Worm (Caenorhabditis elegans): ENCODE measurements around the gene T19D12.4.

T19D12.4 gene

DNA sequence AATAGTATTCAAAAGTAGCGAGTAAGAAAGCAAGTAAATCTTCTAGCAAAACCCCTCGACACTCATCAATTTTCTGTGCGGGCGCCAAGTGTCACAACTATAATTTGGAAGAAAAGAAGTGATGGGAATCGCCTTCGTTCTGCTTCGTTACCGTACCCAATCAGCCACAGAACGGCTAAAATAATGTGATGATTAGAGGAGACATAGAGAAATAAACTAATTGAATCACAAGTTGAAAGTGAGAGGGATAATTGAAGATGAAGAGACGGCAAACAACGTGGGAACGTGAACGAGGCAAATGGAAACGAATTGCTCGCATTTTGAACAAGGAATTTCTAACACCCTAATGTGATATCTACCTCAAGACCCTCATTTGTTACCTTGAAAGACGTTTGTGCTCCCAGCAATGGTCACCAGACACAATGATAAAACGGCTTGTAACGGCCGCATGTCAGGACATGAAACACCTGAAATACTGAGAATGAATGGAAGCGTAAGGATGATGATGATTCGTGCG lies 11.8 kb downstream of the T19D12.4 start, which contains the start of gene T19D12.6:
Gene T19D12.6, minus strand, starts transcription at position 467 of the 517 bp plus-strand sequence.
- TF ChIP-seq mdl-1 (tag; optimal IDR thresholded peaks at IDR 0.05) (no peak), nhr-25 (tag; optimal IDR thresholded peaks at IDR 0.05) (no peak), blmp-1 (tag; optimal IDR thresholded peaks at IDR 0.05; ENCODE audit: insufficient read depth) (no peak), mab-5 (tag; optimal IDR thresholded peaks at IDR 0.05) (no peak), sma-3 (GFP tag; optimal IDR thresholded peaks at IDR 0.05) (no peak), Y55F3AM.14 (GFP tag; optimal IDR thresholded peaks at IDR 0.05) (no peak), nhr-12 (tag; optimal IDR thresholded peaks at IDR 0.05) (no peak), ZK546.5 (tag; optimal IDR thresholded peaks at IDR 0.05) (no peak)

DNA sequence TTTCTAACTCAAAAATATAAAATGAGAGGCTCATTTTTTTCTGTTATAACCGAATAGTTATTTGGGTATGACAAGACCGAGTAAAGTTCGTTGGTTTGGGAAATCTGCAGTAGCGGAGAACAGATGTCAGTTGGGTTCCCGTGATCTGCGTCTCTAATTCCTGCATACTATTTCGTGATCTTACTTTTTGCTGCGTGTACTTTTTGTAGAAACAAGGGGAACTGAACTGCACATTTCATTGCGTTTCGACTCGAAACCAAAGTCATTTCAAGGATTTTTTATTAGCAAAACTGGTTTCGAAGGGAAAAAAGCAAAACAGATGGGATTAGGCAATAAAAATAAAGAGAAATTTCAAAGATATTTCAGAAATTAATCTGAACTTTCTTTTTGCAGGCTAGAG lies 16.0 kb downstream of the T19D12.4 start:
- TF ChIP-seq nhr-6 (tag; optimal IDR thresholded peaks at IDR 0.05): no peak

DNA sequence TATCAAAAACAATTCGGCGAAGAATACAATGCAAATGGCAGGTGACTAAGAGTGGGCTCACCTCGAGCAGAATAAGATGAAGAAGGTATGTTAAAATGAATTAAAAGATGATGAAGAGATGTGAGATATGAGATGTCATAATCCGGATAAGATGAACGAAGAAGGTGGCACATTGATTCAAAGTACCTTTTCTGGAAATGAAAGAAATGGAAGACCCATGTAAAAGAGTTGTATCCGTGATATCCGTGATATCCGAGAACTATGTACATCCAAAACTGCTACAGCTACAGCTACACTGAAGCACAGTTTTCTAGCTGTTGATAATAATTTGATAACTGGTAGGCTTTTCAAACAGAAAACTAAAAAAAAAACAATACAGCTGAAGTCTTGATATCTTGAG lies 18.1 kb downstream of the T19D12.4 start, which contains the start of gene oig-8:
Gene oig-8, minus strand, starts transcription at position 101 of the 400 bp plus-strand sequence.
- TF ChIP-seq nhr-21 (tag; optimal IDR thresholded peaks at IDR 0.05): no peak
- TF ChIP-seq lin-11 (tag; optimal IDR thresholded peaks at IDR 0.05): no peak
- TF ChIP-seq egl-27 (tag; optimal IDR thresholded peaks at IDR 0.05): no peak
- TF ChIP-seq nhr-11 (tag; optimal IDR thresholded peaks at IDR 0.05): no peak
- no peak for TF ChIP-seq peb-1 (tag; optimal IDR thresholded peaks at IDR 0.05)
- no peak for TF ChIP-seq unc-62 (GFP tag; optimal IDR thresholded peaks at IDR 0.05)
- TF ChIP-seq ztf-11 (tag; optimal IDR thresholded peaks at IDR 0.05): no peak
- no peak for TF ChIP-seq mab-5 (tag; optimal IDR thresholded peaks at IDR 0.05)
- TF ChIP-seq ZK546.5 (tag; optimal IDR thresholded peaks at IDR 0.05): no peak
- TF ChIP-seq ztf-4 (tag; optimal IDR thresholded peaks at IDR 0.05): no peak
- TF ChIP-seq skn-1 (tag; optimal IDR thresholded peaks at IDR 0.05): no peak
- no peak for TF ChIP-seq lin-13 (GFP tag; optimal IDR thresholded peaks at IDR 0.05)
- no peak for TF ChIP-seq sma-3 (GFP tag; optimal IDR thresholded peaks at IDR 0.05)
- no peak for TF ChIP-seq mdl-1 (tag; optimal IDR thresholded peaks at IDR 0.05)
- no peak for TF ChIP-seq nhr-129 (tag; optimal IDR thresholded peaks at IDR 0.05)
- no peak for TF ChIP-seq blmp-1 (tag; optimal IDR thresholded peaks at IDR 0.05; ENCODE audit: insufficient read depth)
- no peak for TF ChIP-seq elt-3 (tag; optimal IDR thresholded peaks at IDR 0.05)
- TF ChIP-seq sma-9 (GFP tag; optimal IDR thresholded peaks at IDR 0.05): no peak
- TF ChIP-seq sma-9 (tag; optimal IDR thresholded peaks at IDR 0.05): no peak

DNA sequence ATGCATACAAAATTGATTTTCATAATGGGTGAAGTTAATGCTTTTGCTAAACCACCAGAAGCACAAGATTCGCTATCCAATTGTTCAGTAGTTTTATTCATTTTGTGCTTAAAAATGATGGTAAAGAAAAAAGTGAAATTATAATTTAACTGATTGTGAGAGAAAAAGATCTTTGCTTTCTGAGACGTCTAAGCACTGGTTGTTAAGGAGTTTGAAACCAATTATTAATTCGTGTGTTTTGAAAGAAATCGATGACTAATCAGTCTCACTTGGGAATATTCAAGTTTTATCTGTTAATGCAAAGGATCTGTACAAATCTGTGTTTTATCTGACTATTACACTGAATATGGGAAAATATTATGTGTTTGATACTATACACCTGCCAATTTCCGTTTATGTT lies 20.8 kb downstream of the T19D12.4 start, which contains the start of gene sra-26:
Gene sra-26, minus strand, starts transcription at position 101 of the 400 bp plus-strand sequence.
- TF ChIP-seq mab-5 (tag; optimal IDR thresholded peaks at IDR 0.05): no peak
- no peak for TF ChIP-seq sem-4 (tag; optimal IDR thresholded peaks at IDR 0.05)
- no peak for TF ChIP-seq nhr-129 (tag; optimal IDR thresholded peaks at IDR 0.05)
- no peak for TF ChIP-seq zag-1 (tag; optimal IDR thresholded peaks at IDR 0.05)
- no peak for TF ChIP-seq nhr-12 (tag; optimal IDR thresholded peaks at IDR 0.05)
- no peak for TF ChIP-seq unc-55 (GFP tag; optimal IDR thresholded peaks at IDR 0.05)
- no peak for TF ChIP-seq ceh-82 (tag; optimal IDR thresholded peaks at IDR 0.05)
- TF ChIP-seq aly-2 (tag; optimal IDR thresholded peaks at IDR 0.05): no peak
- TF ChIP-seq ama-1 (optimal IDR thresholded peaks at IDR 0.05): no peak
- no peak for TF ChIP-seq ZK546.5 (tag; optimal IDR thresholded peaks at IDR 0.05)
- no peak for TF ChIP-seq alr-1 (tag; optimal IDR thresholded peaks at IDR 0.05)
- TF ChIP-seq gmeb-1 (tag; optimal IDR thresholded peaks at IDR 0.05): no peak

DNA sequence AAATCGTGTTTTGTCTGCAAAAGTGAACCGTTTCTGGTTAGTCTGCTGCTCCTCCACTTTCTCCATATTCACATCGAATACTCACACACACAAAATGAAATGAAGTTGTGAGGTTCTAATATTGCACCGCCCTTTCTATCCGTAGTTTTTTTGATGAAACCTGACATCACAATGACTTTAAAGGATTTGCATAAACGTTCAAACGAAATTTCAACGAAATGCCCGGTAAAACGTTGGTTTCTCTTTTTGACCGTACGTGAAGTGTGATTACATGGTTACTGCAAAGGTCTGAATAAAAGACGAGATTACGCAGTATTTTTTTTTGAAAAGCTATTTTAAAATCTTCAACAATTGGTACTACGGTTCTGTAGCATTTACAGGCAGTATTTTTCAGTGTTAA lies 23.4 kb downstream of the T19D12.4 start, which contains the start of gene T19D12.9:
Gene T19D12.9, minus strand, starts transcription at position 101 of the 400 bp plus-strand sequence.
- TF ChIP-seq nhr-77 (tag; optimal IDR thresholded peaks at IDR 0.05): no peak
- TF ChIP-seq unc-39 (tag; optimal IDR thresholded peaks at IDR 0.05): no peak
- no peak for TF ChIP-seq ZK546.5 (tag; optimal IDR thresholded peaks at IDR 0.05)
- no peak for TF ChIP-seq ztf-11 (tag; optimal IDR thresholded peaks at IDR 0.05)
- TF ChIP-seq mbf-1 (tag; optimal IDR thresholded peaks at IDR 0.05): no peak
- TF ChIP-seq mdl-1 (tag; optimal IDR thresholded peaks at IDR 0.05): no peak
- TF ChIP-seq nhr-25 (tag; optimal IDR thresholded peaks at IDR 0.05): no peak
- no peak for TF ChIP-seq crh-2 (tag; optimal IDR thresholded peaks at IDR 0.05)
- TF ChIP-seq nhr-12 (tag; optimal IDR thresholded peaks at IDR 0.05): no peak
- no peak for TF ChIP-seq ztf-1 (GFP tag; conservative IDR thresholded peaks at IDR 0.05)
- no peak for TF ChIP-seq unc-55 (GFP tag; optimal IDR thresholded peaks at IDR 0.05)
- no peak for TF ChIP-seq nhr-21 (tag; optimal IDR thresholded peaks at IDR 0.05)
- TF ChIP-seq egl-27 (tag; optimal IDR thresholded peaks at IDR 0.05): no peak
- no peak for TF ChIP-seq ztf-4 (tag; optimal IDR thresholded peaks at IDR 0.05)

Data from whole organism, L2 larva.